In genomic region chr3R:21660054-21660453, dm6 we compare ENCODE assay signal across 1 fruit fly cellular context.
TF ChIP-seq lines count a peak whose summit lies in the region.

No protein-coding gene starts in this region.

TF ChIP-seq in whole organism, embryonic, 481 proteins besides CTCF, POLR2A, EP300 and RAD21 (continued from another document):
- TF ChIP-seq Med (GFP tag; lab: Kevin White, UChicago) = peak; percentile 1
- no peak for TF ChIP-seq CG15073 (GFP tag; optimal IDR thresholded peaks at IDR 0.05; lab: Kevin White, UChicago)
- TF ChIP-seq CG2712 (tag; optimal IDR thresholded peaks at IDR 0.05; lab: Kevin White, UChicago) = no peak
- no peak for TF ChIP-seq NC2α (GFP tag; optimal IDR thresholded peaks at IDR 0.05; lab: Kevin White, UChicago)
- TF ChIP-seq crol (GFP tag; IDR thresholded peaks at IDR 0.05; lab: Robert Waterston, UW) = 0 out of 2 replicates have a peak, but pooled peaks have one; percentile 5
- TF ChIP-seq CG10321 (GFP tag; IDR thresholded peaks at IDR 0.05; lab: Robert Waterston, UW) = no peak
- TF ChIP-seq ewg (GFP tag; optimal IDR thresholded peaks at IDR 0.05; lab: Kevin White, UChicago) = no peak
- TF ChIP-seq Elba2 (GFP tag; optimal IDR thresholded peaks at IDR 0.05; lab: Kevin White, UChicago) = peak; percentile 32
- TF ChIP-seq emc (GFP tag; optimal IDR thresholded peaks at IDR 0.05; lab: Kevin White, UChicago) = no peak
- TF ChIP-seq CG12219 (GFP tag; optimal IDR thresholded peaks at IDR 0.05; lab: Kevin White, UChicago) = no peak
- TF ChIP-seq Optix (GFP tag; IDR thresholded peaks at IDR 0.05; lab: Robert Waterston, UW) = no peak
- no peak for TF ChIP-seq wor (GFP tag; IDR thresholded peaks at IDR 0.05; lab: Robert Waterston, UW)
- 0 out of 3 replicates have a peak, but pooled peaks have one; percentile 15 for TF ChIP-seq CG2199 (GFP tag; IDR thresholded peaks at IDR 0.05; lab: Robert Waterston, UW)
- TF ChIP-seq CG34376 (GFP tag; optimal IDR thresholded peaks at IDR 0.05; lab: Kevin White, UChicago) = no peak
- TF ChIP-seq cg (GFP tag; optimal IDR thresholded peaks at IDR 0.05; lab: Kevin White, UChicago) = peak; percentile 80
- TF ChIP-seq CG10543 (GFP tag; optimal IDR thresholded peaks at IDR 0.05; lab: Kevin White, UChicago) = no peak
- TF ChIP-seq dm (GFP tag; optimal IDR thresholded peaks at IDR 0.05; lab: Kevin White, UChicago) = peak; percentile 30
- no peak for TF ChIP-seq CG9437 (GFP tag; optimal IDR thresholded peaks at IDR 0.05; lab: Kevin White, UChicago)
- no peak for TF ChIP-seq CG6272 (GFP tag; IDR thresholded peaks at IDR 0.05; lab: Robert Waterston, UW)
- TF ChIP-seq Ssrp (tag; optimal IDR thresholded peaks at IDR 0.05; lab: Kevin White, UChicago) = no peak
- no peak for TF ChIP-seq schlank (tag; optimal IDR thresholded peaks at IDR 0.05; lab: Kevin White, UChicago)
- no peak for TF ChIP-seq zf30C (GFP tag; optimal IDR thresholded peaks at IDR 0.05; lab: Kevin White, UChicago)
- TF ChIP-seq CG10979 (tag; optimal IDR thresholded peaks at IDR 0.05; lab: Kevin White, UChicago) = no peak
- no peak for TF ChIP-seq ap (GFP tag; IDR thresholded peaks at IDR 0.05; lab: Robert Waterston, UW)
- no peak for TF ChIP-seq dmrt99B (tag; optimal IDR thresholded peaks at IDR 0.05; lab: Kevin White, UChicago)
- peak in 1 of 2 experiments; percentile 6 for TF ChIP-seq Pdp1 (GFP tag; optimal IDR thresholded peaks at IDR 0.05; lab: Kevin White, UChicago)
- no peak for TF ChIP-seq eve (GFP tag; optimal IDR thresholded peaks at IDR 0.05; lab: Kevin White, UChicago)
TF ChIP-seq in whole organism, embryonic: peak in this region for 11.
